Worm (Caenorhabditis elegans): ENCODE measurements around the gene brap-2.

- no peak for TF ChIP-seq gmeb-1 (tag; optimal IDR thresholded peaks at IDR 0.05)
- no peak for TF ChIP-seq fos-1 (tag; optimal IDR thresholded peaks at IDR 0.05)
- TF ChIP-seq blmp-1 (tag; optimal IDR thresholded peaks at IDR 0.05; ENCODE audit: insufficient read depth) = no peak
- TF ChIP-seq ztf-4 (tag; optimal IDR thresholded peaks at IDR 0.05) = no peak
- no peak for TF ChIP-seq snpc-4 (tag; optimal IDR thresholded peaks at IDR 0.05)
- no peak for TF ChIP-seq nhr-237 (tag; optimal IDR thresholded peaks at IDR 0.05)
- TF ChIP-seq sma-9 (GFP tag; optimal IDR thresholded peaks at IDR 0.05) = peak; percentile 5
- no peak for TF ChIP-seq sma-9 (tag; optimal IDR thresholded peaks at IDR 0.05)
- no peak for TF ChIP-seq unc-62 (GFP tag; optimal IDR thresholded peaks at IDR 0.05)
- TF ChIP-seq nhr-12 (tag; optimal IDR thresholded peaks at IDR 0.05) = no peak
- no peak for TF ChIP-seq ceh-82 (tag; optimal IDR thresholded peaks at IDR 0.05)
These were observed 51.4 kb downstream of the brap-2 start for ce11 chrII:5341573-5341972.

Measured in whole organism, L2 larva.